Worm (Caenorhabditis elegans) whole organism, L1 larva: ENCODE measurements around the gene F54D12.10.

Source experiments
- ets-5 ChIP-seq: fragments of 200-800 bp; sonication (Bioruptor generic); IDR thresholded peaks from 2 replicates; pipeline ENCODE4 v1.3.6; 2022; ENCODE audit warnings: missing genetic modification characterization, missing compliant biosample characterization
- lin-13 ChIP-seq: fragments of 150-350 bp; optimal IDR thresholded peaks from 2 replicates; lab custom pipeline; 2014; ENCODE audit warnings: missing biosample characterization, missing genetic modification reagents, missing genetic modification characterization
- nhr-237 ChIP-seq: fragments of 150-350 bp; optimal IDR thresholded peaks from 2 replicates; lab custom pipeline; 2014; ENCODE audit warnings: missing biosample characterization, missing genetic modification characterization
- nhr-28 ChIP-seq: fragments of 150-350 bp; optimal IDR thresholded peaks from 2 replicates; lab custom pipeline; 2014; ENCODE audit warnings: missing biosample characterization, missing genetic modification characterization
- pag-3 ChIP-seq: sonication (generic microtip); optimal IDR thresholded peaks from 2 replicates; lab custom pipeline; 2017; ENCODE audit warnings: missing genetic modification characterization, mild to moderate bottlenecking, missing compliant biosample characterization, antibody characterized with exemption, borderline replicate concordance; ENCODE audit not compliant: insufficient read depth

DNA sequence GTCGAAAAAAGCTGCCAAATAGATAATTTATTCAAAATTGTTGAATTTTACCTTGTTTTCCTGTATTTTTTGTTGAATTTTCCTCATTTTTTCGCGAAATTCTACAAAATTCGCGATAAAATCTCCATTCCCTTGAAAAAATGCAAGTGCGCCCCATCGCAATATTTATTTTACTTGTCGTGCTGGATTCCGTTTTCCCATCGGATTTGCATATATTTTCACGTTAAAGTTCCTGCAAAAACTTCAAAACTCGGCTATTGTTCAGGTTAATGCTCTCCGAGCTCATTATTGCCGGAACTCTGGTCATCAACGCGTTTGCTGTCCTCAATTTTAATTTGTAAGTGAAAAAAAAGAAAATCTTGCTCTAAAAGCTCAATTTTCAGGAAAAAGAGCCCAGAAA lies 24.9 kb upstream of the F54D12.10 start, which contains the start of the genes Y51H7C.41 and cogc-4:
- TF ChIP-seq ets-5 (GFP tag; lab: Robert Waterston, UW) (no peak), pag-3 (tag; lab: Kevin White, UChicago) (no peak), nhr-237 (no peak), nhr-28 (tag; lab: Kevin White, UChicago) (no peak), lin-13 (GFP tag; lab: Kevin White, UChicago) (no peak)
